Worm (Caenorhabditis elegans) whole organism, L1 larva: ENCODE results near the gene nadk-1.

Experiments used
- alr-1 ChIP-seq: fragments of 200-800 bp; sonication (Bioruptor generic); optimal IDR thresholded peaks from 2 replicates; lab custom pipeline; 2018; ENCODE audit warnings: borderline replicate concordance, mild to moderate bottlenecking, missing genetic modification characterization, missing compliant biosample characterization
- ceh-88 ChIP-seq: fragments of 200-800 bp; sonication (Bioruptor generic); IDR thresholded peaks from 2 replicates; pipeline ENCODE4 v1.3.6; 2022; ENCODE audit warnings: missing genetic modification characterization, missing compliant biosample characterization
- egl-13 ChIP-seq: sonication (generic microtip); optimal IDR thresholded peaks from 2 replicates; lab custom pipeline; 2016; ENCODE audit warnings: missing genotype, missing genetic modification reagents, missing genetic modification characterization, missing compliant biosample characterization
- elt-3 ChIP-seq, 6 experiments: fragments of 150-350 bp in 1 of 6; sonication (generic microtip); optimal IDR thresholded peaks; 2 replicates each; lab custom pipeline; 2017 to 2018; ENCODE audit warnings: missing biosample characterization in 6 of 6, missing genetic modification characterization in 6 of 6, inconsistent platforms in 1 of 6
- fos-1 ChIP-seq: fragments of 150-350 bp; optimal IDR thresholded peaks from 2 replicates; lab custom pipeline; 2014; ENCODE audit warnings: missing biosample characterization, missing genetic modification characterization
- jun-1 ChIP-seq: fragments of 150-350 bp; optimal IDR thresholded peaks from 2 replicates; lab custom pipeline; 2014; ENCODE audit warnings: missing biosample characterization, missing genetic modification reagents, missing genetic modification characterization
- mep-1 ChIP-seq: fragments of 150-350 bp; optimal IDR thresholded peaks from 2 replicates; lab custom pipeline; 2014; ENCODE audit warnings: missing biosample characterization, missing genetic modification characterization
- nhr-19 ChIP-seq: fragments of 200-800 bp; sonication (Bioruptor generic); conservative IDR thresholded peaks from 2 replicates; pipeline ENCODE4 v1.3.6; 2022; ENCODE audit warnings: missing genetic modification characterization, missing compliant biosample characterization
- nhr-76 ChIP-seq: sonication (generic microtip); optimal IDR thresholded peaks from 2 replicates; lab custom pipeline; 2017; ENCODE audit warnings: missing biosample characterization, missing genetic modification characterization
- pax-3 ChIP-seq: fragments of 200-800 bp; sonication (Bioruptor generic); optimal IDR thresholded peaks from 2 replicates; lab custom pipeline; 2018; ENCODE audit warnings: mild to moderate bottlenecking, missing genetic modification characterization, moderate library complexity, missing compliant biosample characterization
- unc-62 ChIP-seq: fragments of 150-350 bp; optimal IDR thresholded peaks from 2 replicates; lab custom pipeline; 2014; ENCODE audit warnings: missing biosample characterization, missing genetic modification reagents, missing genetic modification characterization

DNA sequence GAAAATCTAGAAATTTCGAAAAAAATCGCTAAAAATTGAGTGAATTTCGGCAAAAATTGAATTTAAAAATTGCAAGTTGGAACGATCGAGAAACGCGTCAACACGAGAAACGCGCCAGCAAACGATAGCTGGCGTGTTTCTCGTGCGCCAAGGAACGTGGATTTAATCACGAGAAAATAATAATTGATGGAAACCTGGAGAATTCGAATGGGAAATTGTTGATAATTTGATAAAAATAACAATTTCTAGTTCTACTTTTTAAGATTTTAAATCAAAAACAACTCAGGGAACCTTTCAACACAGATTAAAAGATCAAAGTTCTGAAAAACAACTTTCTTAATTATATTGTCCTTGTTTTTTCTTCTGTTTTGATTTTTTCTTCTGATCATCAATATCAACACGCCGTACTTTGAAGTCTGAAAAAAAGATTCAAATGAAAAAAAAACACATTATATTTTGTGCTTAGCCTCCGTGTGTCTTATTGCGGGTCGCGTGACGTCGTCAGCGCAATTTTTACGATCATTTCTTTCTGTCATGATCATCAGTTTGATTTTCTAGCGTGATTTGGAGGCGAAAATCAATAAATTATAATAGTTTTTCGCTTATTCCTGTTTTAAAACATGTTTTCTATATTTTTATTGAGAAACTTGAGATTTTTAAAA, 39.3 kb downstream of the nadk-1 start, which contains the start of gene npp-20:
- TF ChIP-seq elt-3 (tag; optimal IDR thresholded peaks at IDR 0.05; lab: Kevin White, UChicago) (peak in 1 of 6 experiments; percentile 6), ceh-88 (GFP tag; lab: Robert Waterston, UW) (no peak), unc-62 (GFP tag; lab: Kevin White, UChicago) (no peak), nhr-19 (peak; percentile 54), nhr-76 (tag; lab: Kevin White, UChicago) (no peak), mep-1 (tag; lab: Kevin White, UChicago) (peak; percentile 84), jun-1 (tag; lab: Kevin White, UChicago) (peak; percentile 5), alr-1 (tag; lab: Kevin White, UChicago) (no peak), pax-3 (tag; lab: Kevin White, UChicago) (no peak), fos-1 (no peak), egl-13 (tag; lab: Kevin White, UChicago) (no peak)
